Worm (Caenorhabditis elegans) whole organism, L1 larva: ENCODE measurements around the gene srt-43.

Experiments
- C04F5.9 ChIP-seq: sonication (generic microtip); optimal IDR thresholded peaks from 2 replicates; lab custom pipeline; 2016; ENCODE audit warnings: missing genetic modification characterization, missing compliant biosample characterization
- C16A3.4 ChIP-seq: fragments of 150-350 bp; optimal IDR thresholded peaks from 2 replicates; lab custom pipeline; 2014; ENCODE audit warnings: missing biosample characterization, missing genetic modification characterization
- F16B12.6 ChIP-seq: fragments of 150-350 bp; optimal IDR thresholded peaks from 2 replicates; lab custom pipeline; 2014; ENCODE audit warnings: missing biosample characterization, missing genetic modification characterization
- Y116A8C.19 ChIP-seq: sonication (generic microtip); optimal IDR thresholded peaks from 2 replicates; lab custom pipeline; 2016; ENCODE audit warnings: missing compliant biosample characterization, missing genetic modification characterization, borderline replicate concordance
- aha-1 ChIP-seq: fragments of 150-350 bp; optimal IDR thresholded peaks from 2 replicates; lab custom pipeline; 2014; ENCODE audit warnings: missing biosample characterization, missing genetic modification characterization
- alr-1 ChIP-seq: fragments of 200-800 bp; sonication (Bioruptor generic); optimal IDR thresholded peaks from 2 replicates; lab custom pipeline; 2018; ENCODE audit warnings: borderline replicate concordance, mild to moderate bottlenecking, missing genetic modification characterization, missing compliant biosample characterization
- ama-1 ChIP-seq: fragments of 150-350 bp; optimal IDR thresholded peaks from 2 replicates; lab custom pipeline; 2014
- blmp-1 ChIP-seq: fragments of 150-350 bp; optimal IDR thresholded peaks from 2 replicates; lab custom pipeline; 2014; ENCODE audit warnings: missing biosample characterization, missing genetic modification characterization
- ceh-63 ChIP-seq: fragments of 200-800 bp; sonication (Bioruptor generic); optimal IDR thresholded peaks from 2 replicates; lab custom pipeline; 2018; ENCODE audit warnings: mild to moderate bottlenecking, missing genetic modification characterization, missing compliant biosample characterization
- ceh-8 ChIP-seq: fragments of 200-800 bp; sonication (Bioruptor generic); optimal IDR thresholded peaks from 2 replicates; lab custom pipeline; 2018; ENCODE audit warnings: mild to moderate bottlenecking, missing genetic modification characterization, moderate library complexity, missing compliant biosample characterization
- ceh-82 ChIP-seq, 3 experiments: fragments of 150-350 bp in 1 of 3; sonication (generic microtip) in 2 of 3; optimal IDR thresholded peaks; 2 replicates each; lab custom pipeline; 2014 to 2017; ENCODE audit warnings: missing biosample characterization in 3 of 3, missing genetic modification characterization in 3 of 3
- efl-1 ChIP-seq, 4 experiments: fragments of 150-350 bp; optimal IDR thresholded peaks in 3 of 4; peaks in 1 of 4; 1 replicate in 1 of 4; 2 replicates in 3 of 4; lab custom pipeline; 2014; ENCODE audit warnings: missing biosample characterization in 2 of 4, missing genetic modification characterization in 2 of 4, missing genetic modification reagents in 2 of 4
- efl-3 ChIP-seq: fragments of 200-800 bp; sonication (Bioruptor generic); optimal IDR thresholded peaks from 2 replicates; lab custom pipeline; 2018; ENCODE audit warnings: mild to moderate bottlenecking, missing genetic modification characterization, missing compliant biosample characterization
- egl-13 ChIP-seq: sonication (generic microtip); optimal IDR thresholded peaks from 2 replicates; lab custom pipeline; 2016; ENCODE audit warnings: missing genotype, missing genetic modification reagents, missing genetic modification characterization, missing compliant biosample characterization
- egl-27 ChIP-seq, 2 experiments: fragments of 150-350 bp in 1 of 2; sonication (generic microtip); optimal IDR thresholded peaks; 3 replicates each; lab custom pipeline; 2017 to 2018; ENCODE audit warnings: missing biosample characterization in 2 of 2, missing genetic modification characterization in 2 of 2, missing genetic modification reagents in 2 of 2
- elt-2 ChIP-seq: sonication (generic microtip); optimal IDR thresholded peaks from 2 replicates; lab custom pipeline; 2016; ENCODE audit warnings: missing genetic modification characterization, mild to moderate bottlenecking, inconsistent platforms, missing compliant biosample characterization, missing genetic modification reagents
- elt-3 ChIP-seq, 6 experiments: fragments of 150-350 bp in 1 of 6; sonication (generic microtip); optimal IDR thresholded peaks; 2 replicates each; lab custom pipeline; 2017 to 2018; ENCODE audit warnings: missing biosample characterization in 6 of 6, missing genetic modification characterization in 6 of 6, inconsistent platforms in 1 of 6
- fkh-4 ChIP-seq: sonication (generic microtip); optimal IDR thresholded peaks from 2 replicates; lab custom pipeline; 2016; ENCODE audit warnings: missing compliant biosample characterization, missing genetic modification characterization, borderline replicate concordance
- fkh-8 ChIP-seq: sonication (generic microtip); optimal IDR thresholded peaks from 2 replicates; lab custom pipeline; 2016; ENCODE audit warnings: mild to moderate bottlenecking, missing genetic modification characterization, missing compliant biosample characterization
- fos-1 ChIP-seq: fragments of 150-350 bp; optimal IDR thresholded peaks from 2 replicates; lab custom pipeline; 2014; ENCODE audit warnings: missing biosample characterization, missing genetic modification characterization
- grh-1 ChIP-seq: fragments of 200-800 bp; sonication (Bioruptor generic); IDR thresholded peaks from 2 replicates; pipeline ENCODE4 v1.3.6; 2022; ENCODE audit warnings: missing genetic modification reagents, missing genetic modification characterization, missing compliant biosample characterization
- hlh-4 ChIP-seq: sonication (generic microtip); optimal IDR thresholded peaks from 2 replicates; lab custom pipeline; 2016; ENCODE audit warnings: mild to moderate bottlenecking, missing genetic modification characterization, missing compliant biosample characterization
- hpl-2 ChIP-seq: fragments of 150-350 bp; optimal IDR thresholded peaks from 2 replicates; lab custom pipeline; 2014; ENCODE audit warnings: missing biosample characterization, missing genetic modification reagents, missing genetic modification characterization
- irx-1 ChIP-seq: sonication (generic microtip); optimal IDR thresholded peaks from 2 replicates; lab custom pipeline; 2016; ENCODE audit warnings: missing genetic modification characterization, missing compliant biosample characterization
- jun-1 ChIP-seq: fragments of 150-350 bp; optimal IDR thresholded peaks from 2 replicates; lab custom pipeline; 2014; ENCODE audit warnings: missing biosample characterization, missing genetic modification reagents, missing genetic modification characterization
- lin-14 ChIP-seq: fragments of 200-800 bp; sonication (Bioruptor generic); optimal IDR thresholded peaks from 2 replicates; lab custom pipeline; 2018; ENCODE audit warnings: mild to moderate bottlenecking, missing genetic modification characterization, moderate library complexity, missing compliant biosample characterization
- lin-15B ChIP-seq: fragments of 150-350 bp; sonication (generic microtip); optimal IDR thresholded peaks from 3 replicates; lab custom pipeline; 2014; ENCODE audit warnings: missing biosample characterization, missing genetic modification characterization
- lin-39 ChIP-seq: fragments of 150-350 bp; optimal IDR thresholded peaks from 2 replicates; lab custom pipeline; 2014; ENCODE audit warnings: missing biosample characterization, missing genetic modification reagents, missing genetic modification characterization
- lsy-2 ChIP-seq, 2 experiments: fragments of 150-350 bp; optimal IDR thresholded peaks; 2 replicates each; lab custom pipeline; 2014; ENCODE audit warnings: missing biosample characterization in 2 of 2, missing genetic modification characterization in 2 of 2
- mdl-1 ChIP-seq, 2 experiments: fragments of 150-350 bp; optimal IDR thresholded peaks; 2 replicates each; lab custom pipeline; 2014 to 2017; ENCODE audit warnings: missing biosample characterization in 2 of 2, missing genetic modification characterization in 2 of 2, inconsistent platforms in 1 of 2
- mef-2 ChIP-seq: fragments of 150-350 bp; optimal IDR thresholded peaks from 2 replicates; lab custom pipeline; 2014; ENCODE audit warnings: missing biosample characterization, missing genetic modification characterization
- mep-1 ChIP-seq: fragments of 150-350 bp; optimal IDR thresholded peaks from 2 replicates; lab custom pipeline; 2014; ENCODE audit warnings: missing biosample characterization, missing genetic modification characterization
- nhr-12 ChIP-seq: sonication (generic microtip); optimal IDR thresholded peaks from 2 replicates; lab custom pipeline; 2017; ENCODE audit warnings: missing biosample characterization, missing genetic modification characterization
- nhr-20 ChIP-seq: sonication (generic microtip); optimal IDR thresholded peaks from 2 replicates; lab custom pipeline; 2016; ENCODE audit warnings: mild to moderate bottlenecking, missing genetic modification characterization, missing compliant biosample characterization
- nhr-28 ChIP-seq: fragments of 150-350 bp; optimal IDR thresholded peaks from 2 replicates; lab custom pipeline; 2014; ENCODE audit warnings: missing biosample characterization, missing genetic modification characterization
- nhr-47 ChIP-seq: sonication (generic microtip); optimal IDR thresholded peaks from 2 replicates; lab custom pipeline; 2016; ENCODE audit warnings: mild to moderate bottlenecking, missing genetic modification characterization, moderate library complexity, missing compliant biosample characterization
- nhr-71 ChIP-seq: sonication (generic microtip); optimal IDR thresholded peaks from 2 replicates; lab custom pipeline; 2016; ENCODE audit warnings: mild to moderate bottlenecking, missing genetic modification characterization, moderate library complexity, missing compliant biosample characterization
- nhr-84 ChIP-seq: sonication (generic microtip); optimal IDR thresholded peaks from 2 replicates; lab custom pipeline; 2017; ENCODE audit warnings: missing biosample characterization, missing genetic modification characterization
- nhr-85 ChIP-seq: sonication (generic microtip); peaks from one replicate; lab custom pipeline; 2016; ENCODE audit warnings: missing genetic modification characterization, inconsistent platforms, missing compliant biosample characterization
- pax-3 ChIP-seq: fragments of 200-800 bp; sonication (Bioruptor generic); optimal IDR thresholded peaks from 2 replicates; lab custom pipeline; 2018; ENCODE audit warnings: mild to moderate bottlenecking, missing genetic modification characterization, moderate library complexity, missing compliant biosample characterization
- pqm-1 ChIP-seq: sonication (generic microtip); optimal IDR thresholded peaks from 3 replicates; lab custom pipeline; 2017; ENCODE audit warnings: missing biosample characterization, missing genetic modification characterization
- skn-1 ChIP-seq: fragments of 150-350 bp; optimal IDR thresholded peaks from 2 replicates; lab custom pipeline; 2014; ENCODE audit warnings: missing biosample characterization, missing genetic modification characterization
- snpc-4 ChIP-seq: fragments of 150-350 bp; optimal IDR thresholded peaks from 2 replicates; lab custom pipeline; 2014; ENCODE audit warnings: missing biosample characterization, missing genetic modification characterization
- sptf-1 ChIP-seq: fragments of 150-350 bp; optimal IDR thresholded peaks from 2 replicates; lab custom pipeline; 2014; ENCODE audit warnings: missing biosample characterization, missing genetic modification characterization
- swsn-7 ChIP-seq: sonication (generic microtip); optimal IDR thresholded peaks from 2 replicates; lab custom pipeline; 2016; ENCODE audit warnings: missing genetic modification characterization, missing compliant biosample characterization
- tbx-2 ChIP-seq: sonication (generic microtip); optimal IDR thresholded peaks from 2 replicates; lab custom pipeline; 2016; ENCODE audit warnings: missing genetic modification characterization, missing compliant biosample characterization
- unc-130 ChIP-seq: fragments of 150-350 bp; optimal IDR thresholded peaks from 2 replicates; lab custom pipeline; 2017; ENCODE audit warnings: missing biosample characterization, missing genetic modification characterization, inconsistent platforms
- unc-30 ChIP-seq: sonication (generic microtip); optimal IDR thresholded peaks from 2 replicates; lab custom pipeline; 2017; ENCODE audit warnings: missing biosample characterization, missing genetic modification characterization
- unc-62 ChIP-seq: fragments of 150-350 bp; optimal IDR thresholded peaks from 2 replicates; lab custom pipeline; 2014; ENCODE audit warnings: missing biosample characterization, missing genetic modification reagents, missing genetic modification characterization
- vab-15 ChIP-seq: sonication (generic microtip); optimal IDR thresholded peaks from 2 replicates; lab custom pipeline; 2017; ENCODE audit warnings: missing genotype, mild to moderate bottlenecking, missing genetic modification characterization, missing compliant biosample characterization
- xbp-1 ChIP-seq: sonication (generic microtip); optimal IDR thresholded peaks from 2 replicates; lab custom pipeline; 2016; ENCODE audit warnings: missing genetic modification characterization, missing compliant biosample characterization
- zag-1 ChIP-seq: fragments of 150-350 bp; optimal IDR thresholded peaks from 2 replicates; lab custom pipeline; 2014; ENCODE audit warnings: missing biosample characterization, missing genetic modification characterization
- zip-4 ChIP-seq: fragments of 200-800 bp; sonication (Bioruptor generic); optimal IDR thresholded peaks from 2 replicates; lab custom pipeline; 2018; ENCODE audit warnings: mild to moderate bottlenecking, missing genetic modification characterization, moderate library complexity, missing compliant biosample characterization
- ztf-11 ChIP-seq, 2 experiments: sonication (generic microtip); optimal IDR thresholded peaks; 2 replicates each; lab custom pipeline; 2016 to 2017; ENCODE audit warnings: missing genetic modification characterization in 2 of 2, missing biosample characterization in 1 of 2, missing compliant biosample characterization in 1 of 2

srt-43 gene

DNA sequence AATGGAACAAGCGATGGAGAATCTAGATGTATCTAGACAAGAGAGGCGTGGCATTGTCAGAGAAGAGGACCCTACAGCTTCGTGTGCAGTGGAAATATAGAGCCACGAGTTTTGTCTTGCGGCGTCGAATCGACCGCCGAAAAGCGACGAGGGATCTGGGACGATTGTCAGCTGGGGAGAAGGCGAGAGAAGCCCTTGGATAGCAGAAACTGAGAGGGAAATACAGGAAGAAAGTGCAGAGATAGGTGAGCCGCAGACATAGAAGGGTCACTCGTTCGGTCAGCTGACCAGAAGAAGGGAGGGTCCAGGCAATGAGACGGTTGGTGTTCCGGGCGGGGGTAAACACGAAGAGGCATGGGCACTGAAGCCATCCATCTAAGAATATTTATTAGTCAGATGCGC lies 45.4 kb downstream of the srt-43 start (continued):
- TF ChIP-seq pax-3 (tag; lab: Kevin White, UChicago) (peak; percentile 90), snpc-4 (peak; percentile 28), nhr-28 (tag; lab: Kevin White, UChicago) (no peak), grh-1 (GFP tag; lab: Robert Waterston, UW) (no peak), tbx-2 (peak; percentile 72), nhr-84 (tag; lab: Kevin White, UChicago) (no peak), efl-1 (optimal IDR thresholded peaks at IDR 0.05; lab: Kevin White, UChicago) (peak; percentile 62 to 75), efl-1 (GFP tag; optimal IDR thresholded peaks at IDR 0.05 in 1 of 2; lab: Kevin White, UChicago) (peak; percentile 37 to 91), zip-4 (no peak), nhr-71 (tag; lab: Kevin White, UChicago) (peak; percentile 87), pqm-1 (no peak), aha-1 (tag; lab: Kevin White, UChicago) (no peak), unc-62 (GFP tag; lab: Kevin White, UChicago) (no peak), C16A3.4 (tag; lab: Kevin White, UChicago) (no peak), lin-15B (tag; lab: Kevin White, UChicago) (peak; percentile 18), skn-1 (tag; lab: Kevin White, UChicago) (peak; percentile 44), fos-1 (peak; percentile 14), jun-1 (peak; percentile 11), ztf-11 (tag; optimal IDR thresholded peaks at IDR 0.05; lab: Kevin White, UChicago) (peak in 1 of 2 experiments; percentile 42), F16B12.6 (tag; lab: Kevin White, UChicago) (peak; percentile 27), elt-2 (tag; lab: Kevin White, UChicago) (no peak), C04F5.9 (no peak), unc-130 (peak; percentile 26), mef-2 (tag; lab: Kevin White, UChicago) (no peak), nhr-12 (no peak), nhr-20 (tag; lab: Kevin White, UChicago) (peak; percentile 52), unc-30 (tag; lab: Kevin White, UChicago) (no peak), ceh-8 (GFP tag; lab: Kevin White, UChicago) (no peak), Y116A8C.19 (tag; lab: Kevin White, UChicago) (no peak), vab-15 (tag; lab: Kevin White, UChicago) (no peak), elt-3 (tag; optimal IDR thresholded peaks at IDR 0.05; lab: Kevin White, UChicago) (no peak), mep-1 (tag; lab: Kevin White, UChicago) (peak; percentile 0), ceh-82 (tag; optimal IDR thresholded peaks at IDR 0.05; lab: Kevin White, UChicago) (peak; percentile 32 to 53 (median 51)), ceh-63 (no peak), fkh-8 (peak; percentile 87), ama-1 (no peak), lin-14 (GFP tag; lab: Kevin White, UChicago) (peak; percentile 96), egl-13 (peak; percentile 37), swsn-7 (peak; percentile 70), mdl-1 (tag; optimal IDR thresholded peaks at IDR 0.05; lab: Kevin White, UChicago) (peak in 1 of 2 experiments; percentile 77), zag-1 (tag; lab: Kevin White, UChicago) (no peak), sptf-1 (tag; lab: Kevin White, UChicago) (no peak), xbp-1 (tag; lab: Kevin White, UChicago) (peak; percentile 47), fkh-4 (tag; lab: Kevin White, UChicago) (no peak), blmp-1 (no peak), efl-3 (GFP tag; lab: Kevin White, UChicago) (no peak), irx-1 (tag; lab: Kevin White, UChicago) (peak; percentile 32), lsy-2 (tag; optimal IDR thresholded peaks at IDR 0.05; lab: Kevin White, UChicago) (peak; percentile 51 to 75), hpl-2 (no peak), hlh-4 (tag; lab: Kevin White, UChicago) (no peak), nhr-85 (tag; lab: Kevin White, UChicago) (peak; percentile 67), lin-39 (tag; lab: Kevin White, UChicago) (no peak), alr-1 (no peak), nhr-47 (tag; lab: Kevin White, UChicago) (peak; percentile 80), egl-27 (tag; optimal IDR thresholded peaks at IDR 0.05; lab: Kevin White, UChicago) (no peak)
